Worm (Caenorhabditis elegans) whole organism, L4 larva: Measurements from ENCODE around the gene C47D12.5.
A peak's percentile ranks its signal among the peaks of the same experiment; 100 is the strongest.

Experiments used
- D1046.2 ChIP-seq: fragments of 200-800 bp; sonication (Bioruptor generic); IDR thresholded peaks from 2 replicates; pipeline ENCODE4 v1.3.6; 2022; ENCODE audit warnings: missing genetic modification characterization, missing compliant biosample characterization
- F49E8.2 ChIP-seq: sonication (generic microtip); optimal IDR thresholded peaks from 2 replicates; lab custom pipeline; 2016; ENCODE audit warnings: missing compliant biosample characterization, mild to moderate bottlenecking, missing genetic modification characterization, borderline replicate concordance
- R02D3.7 ChIP-seq: fragments of 150-350 bp; sonication (generic microtip); optimal IDR thresholded peaks from 3 replicates; lab custom pipeline; 2014; ENCODE audit warnings: missing biosample characterization, missing genetic modification characterization
- T26A8.4 ChIP-seq: fragments of 200-800 bp; sonication (Bioruptor generic); IDR thresholded peaks from 2 replicates; pipeline ENCODE4 v1.3.6; 2022; ENCODE audit warnings: missing genetic modification characterization, missing compliant biosample characterization
- ZK337.2 ChIP-seq: fragments of 200-800 bp; sonication (Bioruptor generic); IDR thresholded peaks from 2 replicates; pipeline ENCODE4 v1.3.6; 2022; ENCODE audit warnings: missing genetic modification reagents, missing genetic modification characterization, missing compliant biosample characterization
- ZK546.5 ChIP-seq, 2 experiments: sonication (generic microtip); optimal IDR thresholded peaks; 2 replicates each; lab custom pipeline; 2017; ENCODE audit warnings: missing biosample characterization in 2 of 2, missing genetic modification characterization in 2 of 2
- aha-1 ChIP-seq: fragments of 150-350 bp; peaks from one replicate; lab custom pipeline; 2014; ENCODE audit warnings: missing biosample characterization, missing genetic modification characterization
- arid-1 ChIP-seq: fragments of 200-800 bp; sonication (Bioruptor generic); conservative IDR thresholded peaks from 2 replicates; pipeline ENCODE4 v1.3.6; 2022; ENCODE audit warnings: missing genetic modification reagents, missing genetic modification characterization, missing compliant biosample characterization
- ceh-32 ChIP-seq: sonication (generic microtip); optimal IDR thresholded peaks from 2 replicates; lab custom pipeline; 2016; ENCODE audit warnings: mild to moderate bottlenecking, missing genetic modification characterization, missing compliant biosample characterization; ENCODE audit not compliant: poor library complexity
- ceh-44 ChIP-seq: fragments of 200-800 bp; sonication (Bioruptor generic); IDR thresholded peaks from 2 replicates; pipeline ENCODE4 v1.3.6; 2022; ENCODE audit warnings: missing genetic modification reagents, missing genetic modification characterization, missing compliant biosample characterization
- ceh-62 ChIP-seq: sonication (generic microtip); optimal IDR thresholded peaks from 2 replicates; lab custom pipeline; 2017; ENCODE audit warnings: missing biosample characterization, missing genetic modification characterization
- cey-2 ChIP-seq: sonication (generic microtip); optimal IDR thresholded peaks from 3 replicates; lab custom pipeline; 2017; ENCODE audit warnings: missing genetic modification characterization, mild to moderate bottlenecking, missing compliant biosample characterization, antibody characterized with exemption, borderline replicate concordance; ENCODE audit not compliant: insufficient read depth
- ctbp-1 ChIP-seq: fragments of 200-800 bp; sonication (Bioruptor generic); IDR thresholded peaks from 2 replicates; pipeline ENCODE4 v1.3.6; 2022; ENCODE audit warnings: missing genetic modification reagents, missing genetic modification characterization, missing compliant biosample characterization
- daf-12 ChIP-seq: fragments of 150-350 bp; optimal IDR thresholded peaks from 2 replicates; lab custom pipeline; 2014; ENCODE audit warnings: missing biosample characterization, missing genetic modification reagents, missing genetic modification characterization
- daf-16 ChIP-seq, 3 experiments: sonication (generic microtip); optimal IDR thresholded peaks; 2 replicates each; lab custom pipeline; 2016 to 2017; ENCODE audit warnings: missing genetic modification characterization in 3 of 3, missing genetic modification reagents in 3 of 3, mild to moderate bottlenecking in 2 of 3, missing compliant biosample characterization in 2 of 3, missing biosample characterization in 1 of 3, moderate library complexity in 1 of 3
- daf-19 ChIP-seq: fragments of 200-800 bp; sonication (Bioruptor generic); conservative IDR thresholded peaks from 2 replicates; pipeline ENCODE4 v1.3.6; 2022; ENCODE audit warnings: missing genetic modification characterization, missing compliant biosample characterization
- daf-8 ChIP-seq: fragments of 200-800 bp; sonication (Bioruptor generic); IDR thresholded peaks from 2 replicates; pipeline ENCODE4 v1.3.6; 2022; ENCODE audit warnings: missing genetic modification characterization, missing compliant biosample characterization
- dmd-9 ChIP-seq: fragments of 200-800 bp; sonication (Bioruptor generic); IDR thresholded peaks from 2 replicates; pipeline ENCODE4 v1.3.6; 2022; ENCODE audit warnings: missing genetic modification reagents, missing genetic modification characterization, missing compliant biosample characterization
- dpl-1 ChIP-seq: fragments of 150-350 bp; optimal IDR thresholded peaks from 2 replicates; lab custom pipeline; 2014; ENCODE audit warnings: missing biosample characterization, missing genetic modification reagents, missing genetic modification characterization
- duxl-1 ChIP-seq: sonication (generic microtip); optimal IDR thresholded peaks from 2 replicates; lab custom pipeline; 2016; ENCODE audit warnings: mild to moderate bottlenecking, missing genetic modification characterization, moderate library complexity, missing compliant biosample characterization; ENCODE audit not compliant: poor library complexity
- fkh-10 ChIP-seq: fragments of 150-350 bp; optimal IDR thresholded peaks from 2 replicates; lab custom pipeline; 2014; ENCODE audit warnings: missing biosample characterization, missing genetic modification reagents, missing genetic modification characterization
- gei-8 ChIP-seq: fragments of 200-800 bp; sonication (Bioruptor generic); optimal IDR thresholded peaks from 2 replicates; lab custom pipeline; 2018; ENCODE audit warnings: mild to moderate bottlenecking, missing genetic modification characterization, missing compliant biosample characterization
- hlh-11 ChIP-seq: fragments of 200-800 bp; sonication (Bioruptor generic); optimal IDR thresholded peaks from 2 replicates; lab custom pipeline; 2018; ENCODE audit warnings: mild to moderate bottlenecking, missing genetic modification characterization, missing compliant biosample characterization
- jun-1 ChIP-seq: fragments of 150-350 bp; optimal IDR thresholded peaks from 2 replicates; lab custom pipeline; 2014; ENCODE audit warnings: missing biosample characterization, missing genetic modification reagents, missing genetic modification characterization
- lin-1 ChIP-seq: fragments of 200-800 bp; sonication (Bioruptor generic); IDR thresholded peaks from 2 replicates; pipeline ENCODE4 v1.3.6; 2022; ENCODE audit warnings: missing genetic modification reagents, missing genetic modification characterization, missing compliant biosample characterization
- lin-29 ChIP-seq: fragments of 200-800 bp; sonication (Bioruptor generic); IDR thresholded peaks from 2 replicates; pipeline ENCODE4 v1.3.6; 2022; ENCODE audit warnings: missing genetic modification reagents, missing genetic modification characterization, missing compliant biosample characterization
- lin-39 ChIP-seq: fragments of 150-350 bp; optimal IDR thresholded peaks from 2 replicates; lab custom pipeline; 2014; ENCODE audit warnings: missing biosample characterization, missing genetic modification reagents, missing genetic modification characterization
- lir-3 ChIP-seq: sonication (generic microtip); optimal IDR thresholded peaks from 2 replicates; lab custom pipeline; 2016; ENCODE audit warnings: mild to moderate bottlenecking, missing genetic modification characterization, missing compliant biosample characterization
- lsy-2 ChIP-seq, 2 experiments: fragments of 150-350 bp in 1 of 2; sonication (generic microtip) in 1 of 2; optimal IDR thresholded peaks; 2 replicates each; lab custom pipeline; 2014 to 2017; ENCODE audit warnings: missing biosample characterization in 2 of 2, missing genetic modification characterization in 2 of 2
- madf-5 ChIP-seq, 2 experiments: fragments of 200-800 bp; sonication (Bioruptor generic); IDR thresholded peaks; 2 replicates each; pipeline ENCODE4 v1.3.6; 2022; ENCODE audit warnings: missing compliant biosample characterization in 2 of 2, missing genetic modification characterization in 2 of 2
- madf-9 ChIP-seq: fragments of 200-800 bp; sonication (Bioruptor generic); conservative IDR thresholded peaks from 2 replicates; pipeline ENCODE4 v1.3.6; 2022; ENCODE audit warnings: missing genetic modification reagents, missing genetic modification characterization, missing compliant biosample characterization
- mdt-29 ChIP-seq: fragments of 200-800 bp; sonication (Bioruptor generic); IDR thresholded peaks from 2 replicates; pipeline ENCODE4 v1.3.6; 2022; ENCODE audit warnings: missing genetic modification reagents, missing genetic modification characterization, missing compliant biosample characterization
- mep-1 ChIP-seq: fragments of 150-350 bp; sonication (generic microtip); optimal IDR thresholded peaks from 3 replicates; lab custom pipeline; 2014; ENCODE audit warnings: missing biosample characterization, missing genetic modification characterization
- mxl-3 ChIP-seq: fragments of 200-800 bp; sonication (Bioruptor generic); optimal IDR thresholded peaks from 2 replicates; lab custom pipeline; 2018; ENCODE audit warnings: mild to moderate bottlenecking, missing genetic modification characterization, missing compliant biosample characterization
- nhr-10 ChIP-seq: fragments of 150-350 bp; optimal IDR thresholded peaks from 2 replicates; lab custom pipeline; 2014; ENCODE audit warnings: missing biosample characterization, missing genetic modification characterization
- nhr-237 ChIP-seq: sonication (generic microtip); optimal IDR thresholded peaks from 2 replicates; lab custom pipeline; 2017; ENCODE audit warnings: missing biosample characterization, missing genetic modification characterization
- nhr-42 ChIP-seq: fragments of 200-800 bp; sonication (Bioruptor generic); IDR thresholded peaks from 2 replicates; pipeline ENCODE4 v1.3.6; 2022; ENCODE audit warnings: missing genetic modification characterization, missing compliant biosample characterization
- nhr-77 ChIP-seq: fragments of 150-350 bp; optimal IDR thresholded peaks from 2 replicates; lab custom pipeline; 2014; ENCODE audit warnings: missing biosample characterization, missing genetic modification characterization
- pha-4 ChIP-seq, 2 experiments: fragments of 150-350 bp in 1 of 2; fragments of 200-800 bp in 1 of 2; sonication (Bioruptor generic) in 1 of 2; IDR thresholded peaks in 1 of 2; optimal IDR thresholded peaks in 1 of 2; 2 replicates each; pipeline versions ENCODE4 v1.3.6 to Lab custom; 2014 to 2022; ENCODE audit warnings: missing genetic modification characterization in 2 of 2, missing genetic modification reagents in 2 of 2, missing biosample characterization in 1 of 2, missing compliant biosample characterization in 1 of 2
- php-3 ChIP-seq: fragments of 200-800 bp; sonication (Bioruptor generic); IDR thresholded peaks from 2 replicates; pipeline ENCODE4 v1.3.6; 2022; ENCODE audit warnings: missing genetic modification reagents, missing genetic modification characterization, missing compliant biosample characterization
- pqm-1 ChIP-seq: sonication (generic microtip); optimal IDR thresholded peaks from 2 replicates; lab custom pipeline; 2017; ENCODE audit warnings: missing biosample characterization, missing genetic modification characterization
- set-16 ChIP-seq: fragments of 200-800 bp; sonication (Bioruptor generic); IDR thresholded peaks from 2 replicates; pipeline ENCODE4 v1.3.6; 2022; ENCODE audit warnings: missing genetic modification reagents, missing genetic modification characterization, missing compliant biosample characterization
- snpc-4 ChIP-seq: fragments of 150-350 bp; optimal IDR thresholded peaks from 2 replicates; lab custom pipeline; 2014; ENCODE audit warnings: missing biosample characterization, missing genetic modification characterization
- spr-1 ChIP-seq: sonication (generic microtip); optimal IDR thresholded peaks from 2 replicates; lab custom pipeline; 2016; ENCODE audit warnings: mild to moderate bottlenecking, missing genetic modification characterization, missing compliant biosample characterization
- spr-3 ChIP-seq: fragments of 200-800 bp; sonication (Bioruptor generic); optimal IDR thresholded peaks from 2 replicates; lab custom pipeline; 2018; ENCODE audit warnings: mild to moderate bottlenecking, missing genetic modification characterization, missing compliant biosample characterization
- tag-97 ChIP-seq: fragments of 200-800 bp; sonication (Bioruptor generic); IDR thresholded peaks from 2 replicates; pipeline ENCODE4 v1.3.6; 2022; ENCODE audit warnings: missing genetic modification characterization, missing compliant biosample characterization
- tra-1 ChIP-seq: fragments of 200-800 bp; sonication (Bioruptor generic); IDR thresholded peaks from 2 replicates; pipeline ENCODE4 v1.3.6; 2022; ENCODE audit warnings: missing genetic modification reagents, missing genetic modification characterization, missing compliant biosample characterization
- unc-39 ChIP-seq: sonication (generic microtip); optimal IDR thresholded peaks from 2 replicates; lab custom pipeline; 2017; ENCODE audit warnings: missing biosample characterization, missing genetic modification characterization
- vab-7 ChIP-seq: fragments of 200-800 bp; sonication (Bioruptor generic); IDR thresholded peaks from 2 replicates; pipeline ENCODE4 v1.3.6; 2022; ENCODE audit warnings: missing genetic modification reagents, missing genetic modification characterization, missing compliant biosample characterization
- zip-2 ChIP-seq: fragments of 150-350 bp; optimal IDR thresholded peaks from 2 replicates; lab custom pipeline; 2014; ENCODE audit warnings: missing biosample characterization, missing genetic modification characterization

Gene C47D12.5

DNA sequence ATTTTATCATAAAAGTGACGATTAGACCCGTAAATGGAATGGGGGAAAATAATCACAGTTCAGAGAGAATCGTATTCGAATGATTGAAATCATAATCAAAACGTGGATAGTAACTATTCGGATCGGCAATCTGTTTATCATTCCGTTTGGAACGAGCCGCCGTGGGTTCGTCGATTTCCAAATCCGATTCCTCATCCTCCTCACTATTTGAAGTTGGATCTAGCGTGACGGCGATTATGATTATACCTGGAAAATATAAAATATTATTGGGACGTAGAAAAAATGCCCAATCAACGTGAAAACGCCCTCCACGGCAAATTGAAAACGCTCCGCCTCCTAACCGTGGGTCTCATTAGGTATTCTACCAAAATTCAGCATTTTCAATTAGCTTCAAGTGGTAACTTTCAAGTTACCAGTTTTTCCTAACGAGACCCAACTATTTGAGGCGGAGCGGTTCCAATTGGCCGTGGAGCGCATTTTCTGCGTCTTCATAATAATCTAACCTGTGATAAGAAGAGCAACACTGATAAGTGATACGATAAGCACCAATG, 46.2 kb upstream of the C47D12.5 start (continued):
- no peak for TF ChIP-seq cey-2 (tag; lab: Kevin White, UChicago)
- TF ChIP-seq tra-1 (GFP tag; lab: Robert Waterston, UW) = 0 out of 2 replicates have a peak, but pooled peaks have one; percentile 13
- no peak for TF ChIP-seq jun-1 (tag; lab: Kevin White, UChicago)
- TF ChIP-seq php-3 = no peak
- TF ChIP-seq ceh-32 (tag; lab: Kevin White, UChicago) = no peak
- no peak for TF ChIP-seq nhr-77 (tag; lab: Kevin White, UChicago)
- no peak for TF ChIP-seq lir-3 (tag; lab: Kevin White, UChicago)
- 0 out of 2 replicates have a peak, but pooled peaks have one; percentile 17 for TF ChIP-seq D1046.2 (GFP tag; lab: Robert Waterston, UW)
- TF ChIP-seq aha-1 (tag; lab: Kevin White, UChicago) = peak; percentile 81
- TF ChIP-seq nhr-10 = no peak
- TF ChIP-seq pha-4 (GFP tag; IDR thresholded peaks at IDR 0.05; lab: Robert Waterston, UW) = 0 out of 2 replicates have a peak, but pooled peaks have one; percentile 29
- no peak for TF ChIP-seq pha-4 (tag; optimal IDR thresholded peaks at IDR 0.05; lab: Kevin White, UChicago)
- no peak for TF ChIP-seq snpc-4 (tag; lab: Kevin White, UChicago)
- no peak for TF ChIP-seq vab-7
- TF ChIP-seq hlh-11 (tag; lab: Kevin White, UChicago) = peak; percentile 32
- TF ChIP-seq lin-29 (GFP tag; lab: Robert Waterston, UW) = no peak
- TF ChIP-seq pqm-1 = no peak
- no peak for TF ChIP-seq madf-5 (GFP tag; IDR thresholded peaks at IDR 0.05; lab: Robert Waterston, UW)
- no peak for TF ChIP-seq zip-2 (tag; lab: Kevin White, UChicago)
- TF ChIP-seq dmd-9 = no peak; the same call in 1 of the 2 replicates
- TF ChIP-seq duxl-1 (tag; lab: Kevin White, UChicago) = peak; percentile 69
- TF ChIP-seq ZK337.2 (GFP tag; lab: Robert Waterston, UW) = no peak
- no peak for TF ChIP-seq lsy-2 (tag; optimal IDR thresholded peaks at IDR 0.05; lab: Kevin White, UChicago)
- no peak for TF ChIP-seq tag-97 (GFP tag; lab: Robert Waterston, UW)
- no peak; the same call in 1 of the 2 replicates for TF ChIP-seq madf-9
- no peak for TF ChIP-seq unc-39 (tag; lab: Kevin White, UChicago)
- no peak for TF ChIP-seq mxl-3 (GFP tag; lab: Kevin White, UChicago)
- TF ChIP-seq daf-12 (tag; lab: Kevin White, UChicago) = no peak
- 0 out of 2 replicates have a peak, but pooled peaks have one; percentile 23 for TF ChIP-seq arid-1 (GFP tag; lab: Robert Waterston, UW)
- TF ChIP-seq lin-39 = no peak
- no peak for TF ChIP-seq R02D3.7
- 0 out of 2 replicates have a peak, but pooled peaks have one; percentile 51 for TF ChIP-seq nhr-42
- no peak for TF ChIP-seq F49E8.2 (tag; lab: Kevin White, UChicago)
- no peak for TF ChIP-seq gei-8 (GFP tag; lab: Kevin White, UChicago)
- TF ChIP-seq daf-16 (GFP tag; optimal IDR thresholded peaks at IDR 0.05; lab: Kevin White, UChicago) = no peak
- peak; percentile 35 for TF ChIP-seq daf-16 (tag; optimal IDR thresholded peaks at IDR 0.05; lab: Kevin White, UChicago)
- TF ChIP-seq ceh-44 (GFP tag; lab: Robert Waterston, UW) = no peak
- TF ChIP-seq set-16 (GFP tag; lab: Robert Waterston, UW) = no peak
- no peak for TF ChIP-seq ctbp-1 (GFP tag; lab: Robert Waterston, UW)
- no peak for TF ChIP-seq T26A8.4 (GFP tag; lab: Robert Waterston, UW)
- TF ChIP-seq mdt-29 (GFP tag; lab: Robert Waterston, UW) = no peak
- TF ChIP-seq nhr-237 = no peak
- no peak for TF ChIP-seq lin-1 (GFP tag; lab: Robert Waterston, UW)
- TF ChIP-seq spr-1 (tag; lab: Kevin White, UChicago) = peak; percentile 82
- TF ChIP-seq daf-8 (GFP tag; lab: Robert Waterston, UW) = no peak
- no peak for TF ChIP-seq ceh-62 (tag; lab: Kevin White, UChicago)
- no peak for TF ChIP-seq daf-19 (GFP tag; lab: Robert Waterston, UW)
- no peak for TF ChIP-seq ZK546.5 (tag; optimal IDR thresholded peaks at IDR 0.05; lab: Kevin White, UChicago)
- TF ChIP-seq fkh-10 (GFP tag; lab: Kevin White, UChicago) = no peak
- no peak for TF ChIP-seq mep-1
- no peak for TF ChIP-seq spr-3 (GFP tag; lab: Kevin White, UChicago)
- no peak for TF ChIP-seq dpl-1 (GFP tag; lab: Kevin White, UChicago)
